Fruit fly (Drosophila melanogaster) whole organism, embryonic: ENCODE data around the gene janB.
A peak's percentile ranks its signal among the peaks of the same experiment; 100 is the strongest.

Experiments used
- Adf1 ChIP-seq: fragments of 200-800 bp; sonication (Bioruptor generic); IDR thresholded peaks from 2 replicates; pipeline ENCODE4 v1.3.6; 2022; ENCODE audit warnings: missing biosample characterization, missing genetic modification characterization
- Antp ChIP-seq: fragments of 200-800 bp; sonication (Bioruptor generic); optimal IDR thresholded peaks from 3 replicates; lab custom pipeline; 2016; ENCODE audit warnings: missing biosample characterization, missing genetic modification characterization
- Atf3 ChIP-seq: fragments of 200-800 bp; sonication (Bioruptor generic); optimal IDR thresholded peaks from 3 replicates; lab custom pipeline; 2016; ENCODE audit warnings: missing biosample characterization, missing genetic modification characterization
- Awh ChIP-seq: fragments of 200-800 bp; sonication (Bioruptor generic); IDR thresholded peaks from 2 replicates; pipeline ENCODE4, ENCODE4 v1.3.6; 2022; ENCODE audit warnings: missing biosample characterization, missing genetic modification characterization
- CG10462 ChIP-seq: fragments of 200-800 bp; sonication (Bioruptor generic); optimal IDR thresholded peaks from 2 replicates; lab custom pipeline; 2016; ENCODE audit warnings: missing biosample characterization, missing genetic modification characterization
- CG10565 ChIP-seq: fragments of 200-800 bp; sonication (Bioruptor generic); optimal IDR thresholded peaks from 3 replicates; lab custom pipeline; 2016; ENCODE audit warnings: missing biosample characterization, mild to moderate bottlenecking, missing genetic modification characterization
- CG13287 ChIP-seq: fragments of 200-800 bp; sonication (Bioruptor generic); IDR thresholded peaks from 2 replicates; pipeline ENCODE4 v1.3.6; 2022; ENCODE audit warnings: missing biosample characterization, missing genetic modification characterization; ENCODE audit not compliant: partially characterized antibody
- CG14667 ChIP-seq: fragments of 200-800 bp; sonication (Bioruptor generic); IDR thresholded peaks from 2 replicates; pipeline ENCODE4 v1.3.6; 2022; ENCODE audit warnings: missing biosample characterization, missing genetic modification characterization
- CG1792 ChIP-seq: fragments of 200-800 bp; sonication (Bioruptor generic); optimal IDR thresholded peaks from 2 replicates; lab custom pipeline; 2016; ENCODE audit warnings: missing biosample characterization, missing genetic modification characterization
- CG2120 ChIP-seq: fragments of 200-800 bp; sonication (Bioruptor generic); optimal IDR thresholded peaks from 3 replicates; lab custom pipeline; 2016; ENCODE audit warnings: missing biosample characterization, missing genetic modification characterization
- CG3065 ChIP-seq: fragments of 200-800 bp; sonication (Bioruptor generic); optimal IDR thresholded peaks from 2 replicates; lab custom pipeline; 2016; ENCODE audit warnings: missing biosample characterization, missing genetic modification characterization
- CG32532 ChIP-seq: fragments of 200-800 bp; sonication (Bioruptor generic); IDR thresholded peaks from 2 replicates; pipeline ENCODE4 v1.3.6; 2022; ENCODE audit warnings: missing biosample characterization, missing genetic modification characterization
- CG32767 ChIP-seq: fragments of 200-800 bp; sonication (Bioruptor generic); IDR thresholded peaks from 2 replicates; pipeline ENCODE4 v1.3.6; 2022; ENCODE audit warnings: missing biosample characterization, missing genetic modification characterization
- CG3847 ChIP-seq: fragments of 200-800 bp; sonication (Bioruptor generic); IDR thresholded peaks from 2 replicates; pipeline ENCODE4 v1.3.6; 2022; ENCODE audit warnings: missing biosample characterization, missing genetic modification characterization
- CG4328 ChIP-seq: fragments of 200-800 bp; sonication (Bioruptor generic); optimal IDR thresholded peaks from 3 replicates; lab custom pipeline; 2017; ENCODE audit warnings: missing biosample characterization, missing genetic modification reagents, missing genetic modification characterization
- CG6654 ChIP-seq: fragments of 200-800 bp; sonication (Bioruptor generic); optimal IDR thresholded peaks from 2 replicates; lab custom pipeline; 2017; ENCODE audit warnings: missing biosample characterization, mild to moderate bottlenecking, missing genetic modification characterization
- CG7963 ChIP-seq: fragments of 200-800 bp; sonication (Bioruptor generic); IDR thresholded peaks from 3 replicates; pipeline ENCODE4 v1.3.6; 2022; ENCODE audit warnings: missing biosample characterization, missing genetic modification characterization; ENCODE audit not compliant: partially characterized antibody
- CG7987 ChIP-seq: fragments of 200-800 bp; sonication (Bioruptor generic); optimal IDR thresholded peaks from 2 replicates; lab custom pipeline; 2018; ENCODE audit warnings: missing biosample characterization, mild to moderate bottlenecking, missing genetic modification characterization, moderate library complexity
- Dek ChIP-seq: fragments of 200-800 bp; sonication (Bioruptor generic); optimal IDR thresholded peaks from 3 replicates; lab custom pipeline; 2019; ENCODE audit warnings: missing biosample characterization, mild to moderate bottlenecking, missing genetic modification characterization, moderate library complexity
- Ets97D ChIP-seq: fragments of 200-800 bp; sonication (Bioruptor generic); optimal IDR thresholded peaks from 3 replicates; lab custom pipeline; 2016; ENCODE audit warnings: missing biosample characterization, missing genetic modification characterization
- MTF-1 ChIP-seq: fragments of 200-800 bp; sonication (Bioruptor generic); optimal IDR thresholded peaks from 2 replicates; lab custom pipeline; 2018; ENCODE audit warnings: missing biosample characterization, mild to moderate bottlenecking, missing genetic modification characterization, borderline replicate concordance
- Max ChIP-seq: fragments of 200-800 bp; sonication (Bioruptor generic); optimal IDR thresholded peaks from 2 replicates; lab custom pipeline; 2016; ENCODE audit warnings: missing biosample characterization, mild to moderate bottlenecking, missing genetic modification characterization
- Mrtf ChIP-seq: fragments of 200-800 bp; sonication (Bioruptor generic); IDR thresholded peaks from 3 replicates; pipeline ENCODE4 v1.3.6; 2022; ENCODE audit warnings: missing biosample characterization, missing genetic modification characterization
- NC2α ChIP-seq: fragments of 200-800 bp; sonication (Bioruptor generic); optimal IDR thresholded peaks from 2 replicates; lab custom pipeline; 2016; ENCODE audit warnings: missing biosample characterization, missing genetic modification characterization
- Oaz ChIP-seq: fragments of 200-800 bp; sonication (Bioruptor generic); IDR thresholded peaks from 2 replicates; pipeline ENCODE4 v1.3.6; 2022; ENCODE audit warnings: missing biosample characterization, missing genetic modification characterization
- Sin3A ChIP-seq: fragments of >200 bp; optimal IDR thresholded peaks from 2 replicates; lab custom pipeline; 2018
- Ssrp ChIP-seq: fragments of 200-800 bp; sonication (Bioruptor generic); optimal IDR thresholded peaks from 2 replicates; lab custom pipeline; 2018; ENCODE audit warnings: missing biosample characterization, mild to moderate bottlenecking, missing genetic modification characterization, moderate library complexity
- Taf1 ChIP-seq: fragments of 200-800 bp; sonication (Bioruptor generic); IDR thresholded peaks from 2 replicates; pipeline ENCODE4 v1.3.6; 2022; ENCODE audit warnings: missing biosample characterization, missing genetic modification characterization
- Tbp ChIP-seq: fragments of >200 bp; optimal IDR thresholded peaks from 2 replicates; lab custom pipeline; 2018; ENCODE audit warnings: missing biosample characterization, missing genetic modification characterization
- Trl ChIP-seq, 3 experiments: fragments of >200 bp in 2 of 3; fragments of 200-800 bp in 1 of 3; sonication (Bioruptor generic) in 1 of 3; optimal IDR thresholded peaks; 2 replicates in 1 of 3; 3 replicates in 2 of 3; lab custom pipeline; 2016 to 2017; ENCODE audit warnings: missing biosample characterization in 1 of 3, missing genetic modification characterization in 1 of 3
- Xbp1 ChIP-seq: fragments of 200-800 bp; sonication (Bioruptor generic); optimal IDR thresholded peaks from 3 replicates; lab custom pipeline; 2016; ENCODE audit warnings: missing biosample characterization, mild to moderate bottlenecking, missing genetic modification characterization
- ase ChIP-seq: fragments of 200-800 bp; sonication (Bioruptor generic); IDR thresholded peaks from 3 replicates; pipeline ENCODE4 v1.3.6; 2022; ENCODE audit warnings: missing biosample characterization, missing genetic modification characterization
- bab2 ChIP-seq: fragments of 200-800 bp; sonication (Bioruptor generic); optimal IDR thresholded peaks from 2 replicates; lab custom pipeline; 2016; ENCODE audit warnings: missing biosample characterization, missing genetic modification characterization
- bigmax ChIP-seq: fragments of 200-800 bp; sonication (Bioruptor generic); optimal IDR thresholded peaks from 2 replicates; lab custom pipeline; 2018; ENCODE audit warnings: missing biosample characterization, mild to moderate bottlenecking, missing genetic modification characterization
- bsh ChIP-seq, 2 experiments: fragments of 200-800 bp; sonication (Bioruptor generic); optimal IDR thresholded peaks; 2 replicates each; lab custom pipeline; 2017 to 2018; ENCODE audit warnings: mild to moderate bottlenecking in 2 of 2, missing biosample characterization in 2 of 2, missing genetic modification characterization in 2 of 2, moderate library complexity in 1 of 2
- chinmo ChIP-seq: fragments of 200-800 bp; sonication (Bioruptor generic); IDR thresholded peaks from 4 replicates; pipeline ENCODE4 v1.3.6; 2022; ENCODE audit warnings: missing biosample characterization, missing genetic modification characterization; ENCODE audit not compliant: partially characterized antibody
- crp ChIP-seq, 2 experiments: fragments of 200-800 bp; sonication (Bioruptor generic); optimal IDR thresholded peaks; 2 replicates in 1 of 2; 3 replicates in 1 of 2; lab custom pipeline; 2017; ENCODE audit warnings: missing biosample characterization in 2 of 2, missing genetic modification characterization in 2 of 2, mild to moderate bottlenecking in 1 of 2, moderate library complexity in 1 of 2
- gcm ChIP-seq: fragments of 200-800 bp; sonication (Bioruptor generic); optimal IDR thresholded peaks from 2 replicates; lab custom pipeline; 2019; ENCODE audit warnings: missing biosample characterization, mild to moderate bottlenecking, missing genetic modification characterization, moderate library complexity
- gcm2 ChIP-seq: fragments of 200-800 bp; sonication (Bioruptor generic); optimal IDR thresholded peaks from 2 replicates; lab custom pipeline; 2016; ENCODE audit warnings: missing biosample characterization, missing genetic modification characterization
- lola ChIP-seq, 3 experiments: fragments of >200 bp in 2 of 3; fragments of 200-800 bp in 1 of 3; sonication (Bioruptor generic) in 1 of 3; optimal IDR thresholded peaks; 2 replicates each; lab custom pipeline; 2017 to 2019; ENCODE audit warnings: missing biosample characterization in 3 of 3, missing genetic modification characterization in 3 of 3, mild to moderate bottlenecking in 1 of 3, moderate library complexity in 1 of 3
- lov ChIP-seq, 2 experiments: fragments of 200-800 bp in 1 of 2; fragments of >200 bp in 1 of 2; sonication (Bioruptor generic) in 1 of 2; IDR thresholded peaks in 1 of 2; optimal IDR thresholded peaks in 1 of 2; 2 replicates in 1 of 2; 3 replicates in 1 of 2; pipeline versions ENCODE4 v1.3.6 to Lab custom; 2017 to 2022; ENCODE audit warnings: missing biosample characterization in 1 of 2, missing genetic modification characterization in 1 of 2
- ranshi ChIP-seq: fragments of 200-800 bp; sonication (Bioruptor generic); IDR thresholded peaks from 2 replicates; pipeline ENCODE4 v1.3.6; 2022; ENCODE audit warnings: missing biosample characterization, missing genetic modification characterization
- ro ChIP-seq: fragments of 200-800 bp; sonication (Bioruptor generic); IDR thresholded peaks from 2 replicates; pipeline ENCODE4 v1.3.6; 2022; ENCODE audit warnings: missing biosample characterization, missing genetic modification characterization
- sd ChIP-seq: fragments of 200-800 bp; sonication (Bioruptor generic); optimal IDR thresholded peaks from 3 replicates; lab custom pipeline; 2018; ENCODE audit warnings: missing biosample characterization, mild to moderate bottlenecking, missing genetic modification characterization, moderate library complexity
- sens ChIP-seq: fragments of 200-800 bp; sonication (Bioruptor generic); peaks from one replicate; lab custom pipeline; 2016; ENCODE audit warnings: missing biosample characterization, missing genetic modification characterization
- slbo ChIP-seq: fragments of 200-800 bp; sonication (Bioruptor generic); IDR thresholded peaks from 2 replicates; pipeline ENCODE4 v1.3.6; 2022; ENCODE audit warnings: missing biosample characterization, missing genetic modification characterization
- tap ChIP-seq: fragments of 200-800 bp; optimal IDR thresholded peaks from 3 replicates; lab custom pipeline; 2019; ENCODE audit warnings: missing biosample characterization, mild to moderate bottlenecking, missing genetic modification characterization, moderate library complexity
- vnd ChIP-seq: fragments of 200-800 bp; sonication (Bioruptor generic); IDR thresholded peaks from 3 replicates; pipeline ENCODE4 v1.3.6; 2022; ENCODE audit warnings: missing biosample characterization, missing genetic modification characterization; ENCODE audit not compliant: partially characterized antibody
- zen2 ChIP-seq: fragments of 200-800 bp; sonication (Bioruptor generic); IDR thresholded peaks from 3 replicates; pipeline ENCODE4 v1.3.6; 2022; ENCODE audit warnings: missing biosample characterization, missing genetic modification characterization; ENCODE audit not compliant: partially characterized antibody

The janB gene

DNA sequence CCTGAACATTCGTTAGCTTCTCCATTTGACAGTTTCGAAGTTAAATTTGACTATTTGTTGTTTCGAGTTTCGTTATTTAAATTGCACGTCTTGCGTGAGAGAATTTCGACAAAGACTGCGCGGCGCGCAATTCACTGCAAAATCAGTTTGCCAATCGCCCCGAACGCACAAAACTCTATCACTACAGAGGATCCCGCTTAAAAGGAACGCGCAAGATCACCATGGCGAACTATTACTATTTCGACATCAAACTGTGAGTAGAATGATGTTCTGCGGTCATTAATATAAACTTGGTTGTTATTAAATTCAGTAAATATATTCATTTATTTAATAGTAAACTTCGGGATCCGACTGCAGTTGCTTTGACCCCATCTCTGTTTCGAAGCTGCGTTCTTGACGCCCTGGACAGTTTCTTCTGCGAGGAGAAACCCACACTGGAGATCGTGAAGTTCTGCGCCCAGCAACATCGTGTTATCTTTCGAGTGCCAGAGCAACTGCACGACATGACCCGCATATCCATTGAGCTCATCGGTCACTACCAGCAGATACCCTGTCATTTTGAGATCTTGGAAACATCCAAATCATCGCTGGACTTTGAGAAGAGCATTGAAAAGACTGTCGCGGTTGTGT lies 17.5 kb upstream of the janB start, which contains the start of the genes Rpp14b and spn-A (continued):
- TF ChIP-seq Oaz (no peak), CG1792 (GFP tag; lab: Kevin White, UChicago) (no peak), CG3065 (GFP tag; lab: Kevin White, UChicago) (no peak), CG10462 (GFP tag; lab: Kevin White, UChicago) (no peak), gcm2 (GFP tag; lab: Kevin White, UChicago) (no peak), sd (no peak), Adf1 (GFP tag; lab: Robert Waterston, UW) (no peak), CG3847 (GFP tag; lab: Robert Waterston, UW) (peak; percentile 37; the same call in 1 of the 2 replicates), bsh (GFP tag; optimal IDR thresholded peaks at IDR 0.05; lab: Kevin White, UChicago) (no peak), Awh (GFP tag; lab: Robert Waterston, UW) (no peak), Tbp (GFP tag; lab: Kevin White, UChicago) (no peak), ro (GFP tag; lab: Robert Waterston, UW) (no peak), vnd (GFP tag; lab: Robert Waterston, UW) (no peak), Antp (GFP tag; lab: Kevin White, UChicago) (no peak), CG7963 (GFP tag; lab: Robert Waterston, UW) (no peak; the same call in 2 of the 3 replicates), Trl (optimal IDR thresholded peaks at IDR 0.05; lab: Kevin White, UChicago) (no peak), Trl (GFP tag; optimal IDR thresholded peaks at IDR 0.05; lab: Kevin White, UChicago) (no peak), lov (optimal IDR thresholded peaks at IDR 0.05; lab: Kevin White, UChicago) (no peak), lov (GFP tag; IDR thresholded peaks at IDR 0.05; lab: Robert Waterston, UW) (0 out of 3 replicates have a peak, but pooled peaks have one; percentile 50), Ets97D (GFP tag; lab: Kevin White, UChicago) (no peak), crp (GFP tag; optimal IDR thresholded peaks at IDR 0.05; lab: Kevin White, UChicago) (no peak), gcm (GFP tag; lab: Kevin White, UChicago) (peak; percentile 89), Mrtf (GFP tag; lab: Robert Waterston, UW) (no peak), Max (no peak), CG32532 (GFP tag; lab: Robert Waterston, UW) (peak; percentile 28; the same call in 1 of the 2 replicates), zen2 (no peak), Taf1 (no peak), ranshi (no peak), CG13287 (GFP tag; lab: Robert Waterston, UW) (no peak), CG14667 (no peak), CG7987 (GFP tag; lab: Kevin White, UChicago) (no peak), sens (no peak), Atf3 (GFP tag; lab: Kevin White, UChicago) (no peak), NC2α (GFP tag; lab: Kevin White, UChicago) (no peak), lola (GFP tag; optimal IDR thresholded peaks at IDR 0.05; lab: Kevin White, UChicago) (no peak), ase (GFP tag; lab: Robert Waterston, UW) (0 out of 3 replicates have a peak, but pooled peaks have one; percentile 16), CG32767 (no peak), bigmax (GFP tag; lab: Kevin White, UChicago) (no peak), bab2 (GFP tag; lab: Kevin White, UChicago) (no peak), CG4328 (GFP tag; lab: Kevin White, UChicago) (no peak), Sin3A (lab: Kevin White, UChicago) (peak; percentile 0), Ssrp (tag; lab: Kevin White, UChicago) (peak; percentile 11), CG2120 (no peak), chinmo (GFP tag; lab: Robert Waterston, UW) (no peak), Xbp1 (GFP tag; lab: Kevin White, UChicago) (peak; percentile 59), Dek (tag; lab: Kevin White, UChicago) (peak; percentile 17), CG6654 (GFP tag; lab: Kevin White, UChicago) (no peak), tap (tag; lab: Kevin White, UChicago) (no peak), slbo (GFP tag; lab: Robert Waterston, UW) (peak; percentile 79), CG10565 (GFP tag; lab: Kevin White, UChicago) (no peak), MTF-1 (no peak)
